Worm (Caenorhabditis elegans) whole organism, mixed stage, embryonic: ENCODE data around the gene F44E7.9.

Source experiments
- ces-1 ChIP-seq: fragments of 150-350 bp; optimal IDR thresholded peaks from 2 replicates; lab custom pipeline; 2014; ENCODE audit warnings: missing biosample characterization, missing genetic modification reagents, missing genetic modification characterization
- nhr-237 ChIP-seq: fragments of 150-350 bp; optimal IDR thresholded peaks from 2 replicates; lab custom pipeline; 2014; ENCODE audit warnings: missing biosample characterization, missing genetic modification characterization

ce11 chrV:5769999-5770398 is 21.0 kb upstream of the F44E7.9 start:
- TF ChIP-seq ces-1 (GFP tag; lab: Kevin White, UChicago) (no peak), nhr-237 (no peak)
